Fruit fly (Drosophila melanogaster) whole organism, adult: ENCODE measurements around the gene siz.

Experiments used
- CG12768 ChIP-seq: fragments of 200-800 bp; sonication (Bioruptor generic); optimal IDR thresholded peaks from 2 replicates; lab custom pipeline; 2017; ENCODE audit warnings: missing biosample characterization, missing genetic modification characterization, mild to moderate bottlenecking, moderate library complexity, missing genetic modification reagents
- CG14711 ChIP-seq: fragments of 200-800 bp; sonication (Bioruptor generic); optimal IDR thresholded peaks from 2 replicates; lab custom pipeline; 2018; ENCODE audit warnings: missing biosample characterization, mild to moderate bottlenecking, missing genetic modification characterization, moderate library complexity
- CG1620 ChIP-seq: fragments of 200-800 bp; sonication (Bioruptor generic); optimal IDR thresholded peaks from 2 replicates; lab custom pipeline; 2016; ENCODE audit warnings: missing biosample characterization, missing genetic modification characterization
- CG5204 ChIP-seq: fragments of 200-800 bp; sonication (Bioruptor generic); optimal IDR thresholded peaks from 2 replicates; lab custom pipeline; 2016; ENCODE audit warnings: missing biosample characterization, missing genetic modification characterization
- CG7045 ChIP-seq: fragments of 200-800 bp; sonication (Bioruptor generic); optimal IDR thresholded peaks from 2 replicates; lab custom pipeline; 2017; ENCODE audit warnings: missing biosample characterization, mild to moderate bottlenecking, missing genetic modification characterization
- Crg-1 ChIP-seq: fragments of 200-800 bp; sonication (Bioruptor generic); optimal IDR thresholded peaks from 2 replicates; lab custom pipeline; 2016; ENCODE audit warnings: missing biosample characterization, missing genetic modification characterization
- Mnt ChIP-seq: fragments of 200-800 bp; sonication (Bioruptor generic); optimal IDR thresholded peaks from 2 replicates; lab custom pipeline; 2016; ENCODE audit warnings: missing biosample characterization, mild to moderate bottlenecking, missing genetic modification characterization
- kay ChIP-seq: fragments of 200-800 bp; sonication (Bioruptor generic); peaks from one replicate; lab custom pipeline; 2016; ENCODE audit warnings: missing biosample characterization, missing genetic modification characterization, borderline replicate concordance
- toe ChIP-seq: fragments of 200-800 bp; sonication (Bioruptor generic); optimal IDR thresholded peaks from 2 replicates; lab custom pipeline; 2016; ENCODE audit warnings: missing biosample characterization, missing genetic modification characterization

dm6 chr3L:21113061-21113460, 78.7 kb downstream of the siz start:
- TF ChIP-seq kay (no peak), CG7045 (GFP tag; lab: Kevin White, UChicago) (no peak), Crg-1 (GFP tag; lab: Kevin White, UChicago) (no peak), CG5204 (GFP tag; lab: Kevin White, UChicago) (no peak), CG12768 (GFP tag; lab: Kevin White, UChicago) (no peak), Mnt (no peak), toe (GFP tag; lab: Kevin White, UChicago) (no peak), CG1620 (no peak), CG14711 (tag; lab: Kevin White, UChicago) (no peak)
